Fruit fly (Drosophila melanogaster): ENCODE data around the gene CG2126.

Gene CG2126

dm6 chr3R:31745629-31746081 lies 30.8 kb downstream of the CG2126 start, which contains the start of gene awd (continued):
- TF ChIP-seq GATAe (GFP tag; conservative IDR thresholded peaks at IDR 0.05) (no peak), pb (GFP tag; optimal IDR thresholded peaks at IDR 0.05) (no peak), hkb (optimal IDR thresholded peaks at IDR 0.05) (no peak), hkb (GFP tag; IDR thresholded peaks at IDR 0.05) (no peak), Hmx (GFP tag; optimal IDR thresholded peaks at IDR 0.05) (no peak), HLHmδ (GFP tag; optimal IDR thresholded peaks at IDR 0.05) (peak; percentile 18), pum (GFP tag; optimal IDR thresholded peaks at IDR 0.05) (no peak), CG9609 (GFP tag; optimal IDR thresholded peaks at IDR 0.05) (no peak), CG43689 (GFP tag; IDR thresholded peaks at IDR 0.05) (no peak), BtbVII (GFP tag; optimal IDR thresholded peaks at IDR 0.05) (no peak), Opbp (GFP tag; IDR thresholded peaks at IDR 0.05; ENCODE audit: partially characterized antibody) (peak; percentile 19; the same call in 1 of the 3 replicates), CG17385 (GFP tag; optimal IDR thresholded peaks at IDR 0.05) (no peak), HLH4C (GFP tag; IDR thresholded peaks at IDR 0.05; ENCODE audit: partially characterized antibody) (0 out of 3 replicates have a peak, but pooled peaks have one; percentile 29), psq (GFP tag; optimal IDR thresholded peaks at IDR 0.05) (no peak), CG31365 (tag; optimal IDR thresholded peaks at IDR 0.05) (no peak), CG10979 (tag; optimal IDR thresholded peaks at IDR 0.05) (no peak), sug (tag; optimal IDR thresholded peaks at IDR 0.05) (peak; percentile 76), gro (GFP tag; optimal IDR thresholded peaks at IDR 0.05) (no peak), ems (GFP tag; optimal IDR thresholded peaks at IDR 0.05) (no peak), run (tag; optimal IDR thresholded peaks at IDR 0.05) (no peak), gcm (GFP tag; optimal IDR thresholded peaks at IDR 0.05) (no peak), Mes4 (GFP tag; optimal IDR thresholded peaks at IDR 0.05) (no peak), bsh (GFP tag; optimal IDR thresholded peaks at IDR 0.05) (no peak), CG12659 (GFP tag; optimal IDR thresholded peaks at IDR 0.05) (peak; percentile 75), pita (GFP tag; optimal IDR thresholded peaks at IDR 0.05) (no peak), CG14710 (tag; optimal IDR thresholded peaks at IDR 0.05) (peak; percentile 45), CG14860 (GFP tag; IDR thresholded peaks at IDR 0.05; ENCODE audit: partially characterized antibody) (no peak), NC2α (GFP tag; optimal IDR thresholded peaks at IDR 0.05) (no peak), CG34376 (GFP tag; optimal IDR thresholded peaks at IDR 0.05) (no peak), CG9437 (GFP tag; optimal IDR thresholded peaks at IDR 0.05) (no peak), Hr3 (GFP tag; optimal IDR thresholded peaks at IDR 0.05) (no peak), CG15011 (GFP tag; optimal IDR thresholded peaks at IDR 0.05) (no peak), MBD-R2 (GFP tag; IDR thresholded peaks at IDR 0.05) (peak; percentile 73), CG10431 (GFP tag; optimal IDR thresholded peaks at IDR 0.05) (no peak), sim (GFP tag; IDR thresholded peaks at IDR 0.05) (no peak), vnd (GFP tag; IDR thresholded peaks at IDR 0.05; ENCODE audit: partially characterized antibody) (no peak), Hand (GFP tag; optimal IDR thresholded peaks at IDR 0.05) (no peak), PHDP (tag; optimal IDR thresholded peaks at IDR 0.05) (no peak), Nf-YB (GFP tag; optimal IDR thresholded peaks at IDR 0.05) (no peak), Deaf1 (tag; optimal IDR thresholded peaks at IDR 0.05) (peak; percentile 15), schlank (tag; optimal IDR thresholded peaks at IDR 0.05) (no peak), chn (GFP tag; optimal IDR thresholded peaks at IDR 0.05) (no peak), CG2712 (tag; optimal IDR thresholded peaks at IDR 0.05) (peak; percentile 12), CG11247 (GFP tag; IDR thresholded peaks at IDR 0.05) (no peak), jigr1 (GFP tag; IDR thresholded peaks at IDR 0.05) (no peak), onecut (GFP tag; IDR thresholded peaks at IDR 0.05) (peak; percentile 75), BEAF-32 (GFP tag; optimal IDR thresholded peaks at IDR 0.05) (peak; percentile 43), Blimp-1 (GFP tag; optimal IDR thresholded peaks at IDR 0.05) (no peak), crp (GFP tag; optimal IDR thresholded peaks at IDR 0.05) (peak in 1 of 2 experiments; percentile 28), nom (GFP tag; optimal IDR thresholded peaks at IDR 0.05) (peak; percentile 68)

Data from whole organism, embryonic.